Fruit fly (Drosophila melanogaster) Kc167 (cell line): ENCODE results near the gene SsRbeta.

Source experiments
- Myc ChIP-seq: fragments of >200 bp; optimal IDR thresholded peaks from 2 replicates; lab custom pipeline; 2017; ENCODE audit warnings: missing external identifiers
- h ChIP-seq: fragments of >200 bp; optimal IDR thresholded peaks from 3 replicates; lab custom pipeline; 2018; ENCODE audit warnings: missing external identifiers
- insv ChIP-seq: fragments of >200 bp; optimal IDR thresholded peaks from 3 replicates; lab custom pipeline; 2018; ENCODE audit warnings: missing external identifiers
- psq ChIP-seq: fragments of >200 bp; optimal IDR thresholded peaks from 2 replicates; lab custom pipeline; 2017; ENCODE audit warnings: missing external identifiers
- ttk ChIP-seq: sonication (Bioruptor generic); optimal IDR thresholded peaks from 2 replicates; lab custom pipeline; 2017; ENCODE audit warnings: missing external identifiers

DNA sequence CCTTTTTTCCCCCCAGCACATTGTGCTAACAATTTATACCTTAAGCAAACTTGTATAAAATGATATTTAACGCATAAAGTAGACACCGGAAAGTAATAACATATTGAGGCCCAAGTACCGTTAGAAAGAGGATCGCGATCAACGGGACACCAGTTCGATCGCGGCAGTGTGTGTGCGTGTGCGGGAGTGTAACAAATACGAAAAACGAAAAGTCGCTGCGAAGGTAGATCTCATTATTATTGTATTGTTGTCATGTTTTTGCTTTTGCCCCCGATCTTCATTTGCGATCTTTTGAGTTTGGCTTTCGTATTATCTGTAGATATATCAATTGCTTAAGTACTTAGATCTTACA is 2.6 kb downstream of the SsRbeta start:
- TF ChIP-seq h (lab: Kevin White, UChicago) (no peak), ttk (no peak), Myc (lab: Kevin White, UChicago) (no peak), insv (lab: Kevin White, UChicago) (no peak), psq (lab: Kevin White, UChicago) (no peak)
